Worm (Caenorhabditis elegans) whole organism, young adult: Measurements from ENCODE around the gene elp-1.

Experiments
- C17E4.6 ChIP-seq: fragments of 200-800 bp; sonication (Bioruptor generic); IDR thresholded peaks from 2 replicates; pipeline ENCODE4 v1.3.6; 2022; ENCODE audit warnings: missing genetic modification reagents, missing genetic modification characterization, missing compliant biosample characterization
- F23B12.7 ChIP-seq: sonication (generic microtip); optimal IDR thresholded peaks from 2 replicates; lab custom pipeline; 2017; ENCODE audit warnings: missing genetic modification characterization, mild to moderate bottlenecking, missing compliant biosample characterization, antibody characterized with exemption, moderate library complexity; ENCODE audit not compliant: insufficient read depth
- F49E8.2 ChIP-seq: sonication (generic microtip); optimal IDR thresholded peaks from 3 replicates; lab custom pipeline; 2017; ENCODE audit warnings: missing genetic modification characterization, mild to moderate bottlenecking, missing compliant biosample characterization, antibody characterized with exemption, moderate library complexity; ENCODE audit not compliant: insufficient read depth
- T07F8.4 ChIP-seq: sonication (generic microtip); optimal IDR thresholded peaks from 2 replicates; lab custom pipeline; 2016; ENCODE audit warnings: mild to moderate bottlenecking, missing genetic modification characterization, moderate library complexity, missing compliant biosample characterization
- Y53F4B.3 ChIP-seq: fragments of 200-800 bp; sonication (Bioruptor generic); IDR thresholded peaks from 2 replicates; pipeline ENCODE4 v1.3.6; 2022; ENCODE audit warnings: missing genetic modification reagents, missing genetic modification characterization, missing compliant biosample characterization
- ZK185.1 ChIP-seq: sonication (generic microtip); optimal IDR thresholded peaks from 2 replicates; lab custom pipeline; 2016; ENCODE audit warnings: mild to moderate bottlenecking, missing genetic modification characterization, missing compliant biosample characterization; ENCODE audit not compliant: poor library complexity, severe bottlenecking
- atf-7 ChIP-seq: sonication (generic microtip); optimal IDR thresholded peaks from 2 replicates; lab custom pipeline; 2017; ENCODE audit warnings: mild to moderate bottlenecking, missing genetic modification characterization, missing compliant biosample characterization
- attf-3 ChIP-seq: fragments of 200-800 bp; sonication (Bioruptor generic); conservative IDR thresholded peaks from 2 replicates; pipeline ENCODE4 v1.3.6; 2022; ENCODE audit warnings: missing genetic modification reagents, missing genetic modification characterization, missing compliant biosample characterization
- cebp-1 ChIP-seq, 2 experiments: fragments of 200-800 bp in 1 of 2; sonication (Bioruptor generic) in 1 of 2; sonication (generic microtip) in 1 of 2; IDR thresholded peaks in 1 of 2; optimal IDR thresholded peaks in 1 of 2; 2 replicates each; pipeline versions ENCODE4 v1.3.6 to Lab custom; 2017 to 2022; ENCODE audit warnings: missing compliant biosample characterization in 2 of 2, missing genetic modification characterization in 2 of 2, mild to moderate bottlenecking in 1 of 2, missing genetic modification reagents in 1 of 2, moderate library complexity in 1 of 2
- ceh-91 ChIP-seq: fragments of 200-800 bp; sonication (Bioruptor generic); IDR thresholded peaks from 2 replicates; pipeline ENCODE4 v1.3.6; 2022; ENCODE audit warnings: missing genetic modification reagents, missing genetic modification characterization, missing compliant biosample characterization
- die-1 ChIP-seq: sonication (generic microtip); optimal IDR thresholded peaks from 2 replicates; lab custom pipeline; 2016; ENCODE audit warnings: missing genotype, mild to moderate bottlenecking, missing genetic modification characterization, missing compliant biosample characterization
- dpl-1 ChIP-seq: fragments of 150-350 bp; optimal IDR thresholded peaks from 2 replicates; lab custom pipeline; 2014; ENCODE audit warnings: missing biosample characterization, missing genetic modification reagents, missing genetic modification characterization
- fkh-3 ChIP-seq: sonication (generic microtip); optimal IDR thresholded peaks from 2 replicates; lab custom pipeline; 2016; ENCODE audit warnings: mild to moderate bottlenecking, missing genetic modification characterization, missing compliant biosample characterization
- hmg-20 ChIP-seq: fragments of 200-800 bp; sonication (Bioruptor generic); IDR thresholded peaks from 2 replicates; pipeline ENCODE4 v1.3.6; 2022; ENCODE audit warnings: missing genetic modification reagents, missing genetic modification characterization, missing compliant biosample characterization
- let-607 ChIP-seq, 2 experiments: fragments of 200-800 bp in 1 of 2; sonication (Bioruptor generic) in 1 of 2; sonication (generic microtip) in 1 of 2; optimal IDR thresholded peaks; 2 replicates each; lab custom pipeline; 2016 to 2018; ENCODE audit warnings: mild to moderate bottlenecking in 2 of 2, missing compliant biosample characterization in 2 of 2, missing genetic modification characterization in 2 of 2, moderate library complexity in 2 of 2, missing genotype in 1 of 2
- lin-26 ChIP-seq: fragments of 200-800 bp; sonication (Bioruptor generic); IDR thresholded peaks from 2 replicates; pipeline ENCODE4 v1.3.6; 2022; ENCODE audit warnings: missing genetic modification reagents, missing genetic modification characterization, missing compliant biosample characterization
- lsy-27 ChIP-seq: sonication (generic microtip); optimal IDR thresholded peaks from 2 replicates; lab custom pipeline; 2017; ENCODE audit warnings: missing genetic modification characterization, mild to moderate bottlenecking, missing compliant biosample characterization, antibody characterized with exemption, missing genotype, borderline replicate concordance; ENCODE audit not compliant: insufficient read depth
- madf-10 ChIP-seq: sonication (generic microtip); optimal IDR thresholded peaks from 2 replicates; lab custom pipeline; 2016; ENCODE audit warnings: mild to moderate bottlenecking, missing genetic modification characterization, missing compliant biosample characterization
- madf-8 ChIP-seq: fragments of 200-800 bp; sonication (Bioruptor generic); conservative IDR thresholded peaks from 2 replicates; pipeline ENCODE4 v1.3.6; 2022; ENCODE audit warnings: missing genetic modification reagents, missing genetic modification characterization, missing compliant biosample characterization
- mcd-1 ChIP-seq: fragments of 200-800 bp; sonication (Bioruptor generic); IDR thresholded peaks from 2 replicates; pipeline ENCODE4 v1.3.6; 2022; ENCODE audit warnings: missing genetic modification reagents, missing genetic modification characterization, missing compliant biosample characterization
- mes-4 ChIP-seq: sonication (generic microtip); optimal IDR thresholded peaks from 2 replicates; lab custom pipeline; 2016; ENCODE audit warnings: missing genotype, missing genetic modification characterization, missing compliant biosample characterization
- nfya-1 ChIP-seq: sonication (generic microtip); optimal IDR thresholded peaks from 2 replicates; lab custom pipeline; 2017; ENCODE audit warnings: antibody characterized with exemption, missing compliant biosample characterization, missing genetic modification characterization, borderline replicate concordance; ENCODE audit not compliant: insufficient read depth
- nfyb-1 ChIP-seq: fragments of 200-800 bp; sonication (Bioruptor generic); IDR thresholded peaks from 2 replicates; pipeline ENCODE4 v1.3.6; 2022; ENCODE audit warnings: missing genetic modification reagents, missing genetic modification characterization, missing compliant biosample characterization
- nhr-80 ChIP-seq: sonication (generic microtip); optimal IDR thresholded peaks from 2 replicates; lab custom pipeline; 2016; ENCODE audit warnings: missing genetic modification characterization, missing compliant biosample characterization
- pha-4 ChIP-seq: fragments of 150-350 bp; sonication (generic microtip); optimal IDR thresholded peaks from 2 replicates; lab custom pipeline; 2014; ENCODE audit warnings: missing biosample characterization, missing genetic modification reagents, missing genetic modification characterization
- rcor-1 ChIP-seq: fragments of 200-800 bp; sonication (Bioruptor generic); IDR thresholded peaks from 2 replicates; pipeline ENCODE4 v1.3.6; 2022; ENCODE audit warnings: missing genetic modification reagents, missing genetic modification characterization, missing compliant biosample characterization
- rec-8 ChIP-seq, 2 experiments: sonication (generic microtip); optimal IDR thresholded peaks; 2 replicates each; lab custom pipeline; 2016; ENCODE audit warnings: mild to moderate bottlenecking in 2 of 2, missing genetic modification characterization in 2 of 2, missing genetic modification reagents in 2 of 2, missing genotype in 2 of 2, missing biosample characterization in 1 of 2, missing compliant biosample characterization in 1 of 2, moderate library complexity in 1 of 2
- rpc-1 ChIP-seq, 2 experiments: fragments of 150-350 bp in 1 of 2; sonication (generic microtip) in 1 of 2; optimal IDR thresholded peaks; 2 replicates each; lab custom pipeline; 2014 to 2018; ENCODE audit warnings: missing biosample characterization in 1 of 2, missing genetic modification characterization in 1 of 2, missing genetic modification reagents in 1 of 2, missing genotype in 1 of 2
- sdz-38 ChIP-seq: sonication (generic microtip); optimal IDR thresholded peaks from 2 replicates; lab custom pipeline; 2016; ENCODE audit warnings: missing genotype, missing genetic modification characterization, missing compliant biosample characterization
- tbx-9 ChIP-seq: sonication (generic microtip); optimal IDR thresholded peaks from 2 replicates; lab custom pipeline; 2016; ENCODE audit warnings: borderline replicate concordance, missing genetic modification characterization, inconsistent platforms, missing compliant biosample characterization
- xnd-1 ChIP-seq: sonication (generic microtip); optimal IDR thresholded peaks from 2 replicates; lab custom pipeline; 2016; ENCODE audit warnings: missing genotype, missing genetic modification reagents, missing genetic modification characterization, missing compliant biosample characterization
- zim-3 ChIP-seq: sonication (generic microtip); optimal IDR thresholded peaks from 2 replicates; lab custom pipeline; 2017; ENCODE audit warnings: mild to moderate bottlenecking, missing genetic modification characterization, moderate library complexity, missing compliant biosample characterization
- ztf-18 ChIP-seq: sonication (generic microtip); optimal IDR thresholded peaks from 2 replicates; lab custom pipeline; 2016; ENCODE audit warnings: missing genotype, mild to moderate bottlenecking, missing genetic modification characterization, missing compliant biosample characterization
- ztf-25 ChIP-seq: fragments of 200-800 bp; sonication (Bioruptor generic); IDR thresholded peaks from 2 replicates; pipeline ENCODE4 v1.3.6; 2022; ENCODE audit warnings: missing genetic modification reagents, missing genetic modification characterization, missing compliant biosample characterization
- ztf-26 ChIP-seq: sonication (generic microtip); optimal IDR thresholded peaks from 2 replicates; lab custom pipeline; 2017; ENCODE audit warnings: missing genetic modification characterization, missing compliant biosample characterization
- ztf-6 ChIP-seq: fragments of 200-800 bp; sonication (Bioruptor generic); IDR thresholded peaks from 2 replicates; pipeline ENCODE4 v1.3.6; 2022; ENCODE audit warnings: missing genetic modification reagents, missing genetic modification characterization, missing compliant biosample characterization

Gene elp-1

DNA sequence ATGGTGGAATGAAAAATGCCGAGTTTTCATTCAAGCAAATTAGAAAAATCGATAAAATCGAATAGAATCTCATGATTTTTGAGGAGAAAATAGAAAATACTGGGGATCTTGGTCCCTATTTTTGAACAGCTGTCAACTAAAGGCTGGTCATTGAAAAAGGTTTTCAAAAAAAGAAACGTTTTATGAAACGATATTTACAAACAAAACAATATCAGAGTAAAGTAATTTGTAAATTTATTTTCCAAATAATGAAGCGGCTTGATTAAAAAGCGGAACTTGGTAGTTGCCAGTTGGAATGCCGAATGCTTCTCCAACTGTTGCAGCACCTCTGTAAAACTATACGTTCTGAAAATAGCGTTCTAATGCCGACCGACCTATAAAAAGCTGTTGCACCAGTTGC, 3.7 kb upstream of the elp-1 start, which contains the start of gene F38A6.5:
Gene F38A6.5, minus strand, starts transcription at position 101 of the 400 bp plus-strand sequence.
- no peak for TF ChIP-seq xnd-1 (tag; lab: Kevin White, UChicago)
- TF ChIP-seq dpl-1 (GFP tag; lab: Kevin White, UChicago), result no peak
- no peak for TF ChIP-seq T07F8.4 (tag; lab: Kevin White, UChicago)
- TF ChIP-seq madf-8 (GFP tag; lab: Robert Waterston, UW), result no peak
- TF ChIP-seq fkh-3 (tag; lab: Kevin White, UChicago), result no peak
- TF ChIP-seq F23B12.7 (tag; lab: Kevin White, UChicago), result no peak
- TF ChIP-seq ztf-18 (tag; lab: Kevin White, UChicago), result no peak
- no peak for TF ChIP-seq rec-8 (tag; optimal IDR thresholded peaks at IDR 0.05; lab: Kevin White, UChicago)

DNA sequence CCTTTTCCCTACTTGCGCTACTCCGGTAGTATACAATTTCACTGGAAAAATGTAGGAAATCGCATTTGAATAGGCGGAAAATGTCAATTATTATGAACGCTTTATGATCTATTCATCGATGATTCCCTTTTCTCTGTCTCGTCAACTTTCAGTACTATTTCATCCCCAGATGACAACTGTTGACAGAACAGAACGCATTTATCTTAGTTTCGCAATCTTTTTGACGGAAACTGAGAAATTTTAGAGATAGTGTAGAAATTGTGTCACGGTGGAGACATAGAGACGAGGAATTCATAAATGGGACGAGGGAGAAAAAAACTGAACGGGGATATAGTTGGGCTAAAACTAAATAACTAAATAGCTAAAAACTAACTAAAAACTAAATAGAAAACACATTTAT, 1.7 kb upstream of the elp-1 start:
- TF ChIP-seq Y53F4B.3 (GFP tag; lab: Robert Waterston, UW) (no peak), F49E8.2 (no peak), cebp-1 (GFP tag; IDR thresholded peaks at IDR 0.05; lab: Robert Waterston, UW) (no peak), cebp-1 (tag; optimal IDR thresholded peaks at IDR 0.05; lab: Kevin White, UChicago) (peak; percentile 79)

DNA sequence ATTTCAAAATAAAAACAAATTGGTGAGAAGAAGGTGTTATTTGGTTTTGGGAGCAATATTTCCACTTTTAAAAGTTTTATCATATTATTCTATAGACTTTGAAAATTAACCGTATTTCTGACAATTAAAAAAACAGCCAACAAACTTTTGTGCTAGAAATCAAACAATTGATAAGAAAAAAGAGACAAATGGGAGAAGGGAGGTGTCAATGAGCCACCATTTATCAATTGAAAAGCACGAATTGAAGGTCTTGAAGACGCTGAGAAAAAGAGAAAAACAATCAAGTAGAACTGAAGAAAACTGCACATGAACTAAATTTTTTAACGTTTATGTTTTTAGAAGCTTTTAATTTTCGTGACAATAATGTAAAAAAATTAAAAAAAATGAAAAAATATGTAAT, 885 bp upstream of the elp-1 start:
- TF ChIP-seq C17E4.6 (GFP tag; lab: Robert Waterston, UW), result no peak
- peak; percentile 30 for TF ChIP-seq madf-10 (tag; lab: Kevin White, UChicago)
- peak in 1 of 2 experiments; percentile 4 for TF ChIP-seq let-607 (tag; optimal IDR thresholded peaks at IDR 0.05; lab: Kevin White, UChicago)
- TF ChIP-seq atf-7 (tag; lab: Kevin White, UChicago), result no peak
- peak; percentile 78 for TF ChIP-seq nhr-80

DNA sequence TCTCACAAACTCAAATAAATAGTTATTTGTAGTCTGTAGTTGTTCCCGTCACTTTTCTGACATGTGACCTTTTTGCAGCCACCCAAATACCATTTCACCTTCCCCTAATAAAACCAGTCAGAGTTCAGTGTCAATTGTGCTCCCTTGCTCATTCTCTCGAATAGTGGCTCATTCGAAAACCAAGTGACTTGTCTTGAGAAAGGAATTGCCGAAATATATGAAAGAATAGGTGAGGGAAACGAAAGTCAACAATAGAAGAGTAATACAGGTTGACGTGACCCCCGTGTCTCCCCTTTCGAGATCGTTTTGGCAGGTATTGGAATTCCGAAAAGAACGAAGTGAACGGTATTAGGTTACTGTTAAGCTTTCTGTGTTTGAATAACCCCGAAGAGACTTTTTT, 6.8 kb downstream of the elp-1 start:
- TF ChIP-seq rpc-1 (optimal IDR thresholded peaks at IDR 0.05; lab: Kevin White, UChicago) (no peak), rpc-1 (tag; optimal IDR thresholded peaks at IDR 0.05; lab: Kevin White, UChicago) (no peak), ztf-6 (GFP tag; lab: Robert Waterston, UW) (no peak), ztf-25 (GFP tag; lab: Robert Waterston, UW) (no peak), nfya-1 (tag; lab: Kevin White, UChicago) (no peak), zim-3 (tag; lab: Kevin White, UChicago) (no peak), tbx-9 (tag; lab: Kevin White, UChicago) (no peak), attf-3 (GFP tag; lab: Robert Waterston, UW) (no peak), lsy-27 (tag; lab: Kevin White, UChicago) (no peak), hmg-20 (GFP tag; lab: Robert Waterston, UW) (no peak), ceh-91 (GFP tag; lab: Robert Waterston, UW) (no peak), ztf-26 (no peak), mes-4 (tag; lab: Kevin White, UChicago) (no peak), pha-4 (tag; lab: Kevin White, UChicago) (no peak), lin-26 (GFP tag; lab: Robert Waterston, UW) (no peak), sdz-38 (no peak), mcd-1 (GFP tag; lab: Robert Waterston, UW) (no peak), die-1 (tag; lab: Kevin White, UChicago) (no peak), nfyb-1 (GFP tag; lab: Robert Waterston, UW) (no peak), rcor-1 (no peak), ZK185.1 (no peak)
